Worm (Caenorhabditis elegans): ENCODE results near the gene avr-15.

avr-15 gene

DNA sequence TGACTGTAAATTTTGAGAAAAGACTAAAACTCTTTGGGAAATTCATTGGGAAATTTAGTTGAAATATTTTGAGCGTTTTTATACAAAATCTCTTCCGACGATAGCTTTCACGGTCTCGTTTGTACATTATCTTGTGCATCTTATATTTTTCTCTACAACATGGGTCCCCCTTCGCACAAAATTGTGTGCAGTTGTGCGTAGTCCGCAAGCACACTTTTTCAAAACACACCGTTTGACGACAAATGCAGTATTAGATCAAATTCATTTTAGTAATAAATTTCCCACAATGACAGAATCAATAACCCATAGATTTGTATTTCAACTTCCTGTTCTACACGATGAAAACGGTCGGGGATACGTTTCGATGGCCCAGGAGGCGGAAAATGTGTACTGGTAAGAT, 53.7 kb downstream of the avr-15 start, which contains the start of gene F25H9.2:
F25H9.2 (plus strand) TSS at position 226 of the 400 bp plus-strand sequence.
- TF ChIP-seq ztf-29 (GFP tag; IDR thresholded peaks at IDR 0.05) = no peak
- TF ChIP-seq ztf-23 (GFP tag; IDR thresholded peaks at IDR 0.05) = no peak
- TF ChIP-seq tab-1 (GFP tag; IDR thresholded peaks at IDR 0.05) = no peak
- no peak for TF ChIP-seq med-1 (GFP tag; optimal IDR thresholded peaks at IDR 0.05; ENCODE audit: insufficient read depth)
- TF ChIP-seq klf-2 (GFP tag; conservative IDR thresholded peaks at IDR 0.05) = no peak
- no peak for TF ChIP-seq ref-1 (GFP tag; conservative IDR thresholded peaks at IDR 0.05)
- TF ChIP-seq T22C8.4 (GFP tag; IDR thresholded peaks at IDR 0.05) = no peak

DNA sequence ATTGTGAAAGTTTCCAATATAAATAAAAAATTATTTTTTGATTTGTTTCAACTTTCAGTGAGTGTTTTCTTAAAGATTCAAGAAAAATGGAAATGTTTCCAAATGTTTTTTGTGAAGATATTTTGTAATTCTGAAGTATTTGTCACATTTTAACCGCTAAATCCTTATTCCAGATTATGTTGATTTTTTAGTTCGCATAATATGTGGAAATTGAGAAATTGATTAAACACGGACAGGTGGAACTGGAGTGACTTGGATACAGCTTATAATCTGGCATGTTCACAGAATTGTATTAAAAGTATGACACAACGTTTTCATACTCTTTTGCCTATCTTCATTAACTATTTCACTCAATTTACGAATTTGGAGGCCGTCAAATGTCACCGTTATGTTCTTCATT, 56.1 kb downstream of the avr-15 start, which contains the start of gene lurp-3:
lurp-3 (plus strand) TSS at position 301 of the 400 bp plus-strand sequence.
- TF ChIP-seq ztf-23 (GFP tag; IDR thresholded peaks at IDR 0.05) (no peak), ztf-29 (GFP tag; IDR thresholded peaks at IDR 0.05) (no peak), cog-1 (tag; optimal IDR thresholded peaks at IDR 0.05) (no peak), klf-2 (GFP tag; conservative IDR thresholded peaks at IDR 0.05) (no peak), flt-1 (GFP tag; IDR thresholded peaks at IDR 0.05) (no peak), T22C8.4 (GFP tag; IDR thresholded peaks at IDR 0.05) (no peak), tab-1 (GFP tag; IDR thresholded peaks at IDR 0.05) (no peak), ref-1 (GFP tag; conservative IDR thresholded peaks at IDR 0.05) (no peak)

DNA sequence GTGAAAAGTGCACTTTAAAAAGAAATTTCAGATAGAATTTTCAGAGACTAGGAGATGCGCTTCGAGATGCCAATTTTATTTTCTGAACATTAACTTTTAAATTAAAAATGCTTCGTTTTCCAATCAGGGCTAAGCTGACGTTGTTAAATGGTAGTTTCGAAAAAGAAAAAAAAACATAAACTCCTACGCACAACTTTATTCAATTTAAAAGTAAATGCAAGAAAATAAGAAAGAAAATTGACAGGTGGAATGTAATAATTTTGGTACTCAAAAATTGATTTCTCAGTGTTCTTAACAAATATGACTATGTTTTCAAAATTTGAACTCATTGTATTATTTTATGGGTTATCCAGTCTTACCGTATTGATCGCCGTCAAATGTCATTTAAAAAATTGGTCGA, 58.2 kb downstream of the avr-15 start, which contains the start of gene lurp-2:
lurp-2 (plus strand) TSS at position 301 of the 400 bp plus-strand sequence.
- TF ChIP-seq ref-1 (GFP tag; conservative IDR thresholded peaks at IDR 0.05) (no peak), cog-1 (tag; optimal IDR thresholded peaks at IDR 0.05) (no peak), ztf-23 (GFP tag; IDR thresholded peaks at IDR 0.05) (no peak), ztf-29 (GFP tag; IDR thresholded peaks at IDR 0.05) (no peak), flt-1 (GFP tag; IDR thresholded peaks at IDR 0.05) (no peak), klf-2 (GFP tag; conservative IDR thresholded peaks at IDR 0.05) (no peak), med-1 (GFP tag; optimal IDR thresholded peaks at IDR 0.05; ENCODE audit: insufficient read depth) (no peak), T22C8.4 (GFP tag; IDR thresholded peaks at IDR 0.05) (no peak), tab-1 (GFP tag; IDR thresholded peaks at IDR 0.05) (no peak)
